Fruit fly (Drosophila melanogaster) Kc167 (cell line): ENCODE measurements around the gene CG14990.
A peak's percentile ranks its signal among the peaks of the same experiment; 100 is the strongest.

ENCODE experiments used
- Myc ChIP-seq: fragments of >200 bp; optimal IDR thresholded peaks from 2 replicates; lab custom pipeline; 2017; ENCODE audit warnings: missing external identifiers
- Sin3A ChIP-seq: fragments of >200 bp; optimal IDR thresholded peaks from 2 replicates; lab custom pipeline; 2018; ENCODE audit warnings: missing external identifiers
- h ChIP-seq: fragments of >200 bp; optimal IDR thresholded peaks from 3 replicates; lab custom pipeline; 2018; ENCODE audit warnings: missing external identifiers
- insv ChIP-seq: fragments of >200 bp; optimal IDR thresholded peaks from 3 replicates; lab custom pipeline; 2018; ENCODE audit warnings: missing external identifiers
- psq ChIP-seq: fragments of >200 bp; optimal IDR thresholded peaks from 2 replicates; lab custom pipeline; 2017; ENCODE audit warnings: missing external identifiers
- ttk ChIP-seq: sonication (Bioruptor generic); optimal IDR thresholded peaks from 2 replicates; lab custom pipeline; 2017; ENCODE audit warnings: missing external identifiers

CG14990 gene

dm6 chr3L:4096546-4096945 lies 3.5 kb downstream of the CG14990 start:
- TF ChIP-seq h (no peak), ttk (no peak), insv (no peak), psq (lab: Kevin White, UChicago) (no peak), Myc (lab: Kevin White, UChicago) (no peak), Sin3A (lab: Kevin White, UChicago) (no peak)

- no peak for TF ChIP-seq Myc (lab: Kevin White, UChicago)
- TF ChIP-seq h: no peak
- TF ChIP-seq ttk: no peak
- TF ChIP-seq insv: no peak
- TF ChIP-seq Sin3A (lab: Kevin White, UChicago): no peak
- no peak for TF ChIP-seq psq (lab: Kevin White, UChicago)
Observed at dm6 chr3L:4099194-4099593, 6.2 kb downstream of the CG14990 start.

dm6 chr3L:4102496-4103257 lies 9.7 kb downstream of the CG14990 start, which contains the start of gene CG14995:
Gene CG14995, minus strand, starts transcription at chr3L:4103256.
- TF ChIP-seq Sin3A (lab: Kevin White, UChicago) (no peak), ttk (no peak), Myc (lab: Kevin White, UChicago) (no peak), h (no peak), insv (no peak), psq (lab: Kevin White, UChicago) (no peak)

DNA sequence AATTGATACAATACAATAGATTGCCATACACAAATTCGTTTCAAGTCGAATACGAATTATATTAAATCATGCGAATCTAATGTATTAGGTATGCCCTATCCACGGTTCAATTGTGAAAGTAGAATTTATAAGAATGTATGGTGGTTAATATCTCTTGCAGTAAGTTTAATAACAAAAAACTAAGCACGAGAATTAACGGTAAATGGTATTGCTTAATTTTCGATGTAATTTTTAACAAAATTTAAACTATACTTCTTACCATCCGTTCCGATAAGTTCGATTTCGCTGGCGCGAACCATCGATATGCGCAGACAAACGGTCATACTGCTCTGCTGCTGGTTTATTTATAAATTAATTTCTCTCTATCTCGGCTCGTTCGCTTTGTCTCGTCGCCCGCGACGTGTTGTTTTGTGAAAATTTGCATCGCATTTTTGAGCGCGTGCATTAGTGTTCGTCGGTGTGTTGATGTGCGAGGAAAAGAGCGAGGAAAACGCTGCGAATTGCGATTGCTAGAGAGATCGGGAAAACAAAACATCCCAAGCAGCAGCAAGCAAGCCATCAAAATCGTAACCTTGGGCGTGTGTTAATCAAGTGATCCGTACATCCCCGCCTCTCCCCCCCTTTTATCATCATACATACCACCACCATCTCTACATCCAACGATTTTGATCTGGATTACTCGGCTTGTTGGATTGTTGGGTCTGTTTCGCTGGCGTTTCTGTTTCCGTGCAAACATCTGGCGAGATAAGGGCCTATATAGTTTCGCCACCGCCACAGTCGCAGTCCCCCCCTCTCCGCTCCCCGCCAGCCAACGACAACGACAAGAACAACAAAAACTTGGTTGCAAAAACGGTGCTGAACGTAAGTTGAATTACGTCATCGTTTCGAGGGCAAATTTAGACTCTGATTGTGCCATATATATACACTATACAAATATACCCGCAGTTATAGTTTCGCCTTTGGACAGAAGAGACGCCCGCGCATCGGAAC lies 10.5 kb downstream of the CG14990 start, which contains the start of gene Fit1:
TSS of gene Fit1 (plus strand) at position 307 of the 990 bp plus-strand sequence.
- TF ChIP-seq insv (no peak), h (no peak), Sin3A (lab: Kevin White, UChicago) (no peak), psq (lab: Kevin White, UChicago) (peak; percentile 94), ttk (no peak), Myc (lab: Kevin White, UChicago) (no peak)

DNA sequence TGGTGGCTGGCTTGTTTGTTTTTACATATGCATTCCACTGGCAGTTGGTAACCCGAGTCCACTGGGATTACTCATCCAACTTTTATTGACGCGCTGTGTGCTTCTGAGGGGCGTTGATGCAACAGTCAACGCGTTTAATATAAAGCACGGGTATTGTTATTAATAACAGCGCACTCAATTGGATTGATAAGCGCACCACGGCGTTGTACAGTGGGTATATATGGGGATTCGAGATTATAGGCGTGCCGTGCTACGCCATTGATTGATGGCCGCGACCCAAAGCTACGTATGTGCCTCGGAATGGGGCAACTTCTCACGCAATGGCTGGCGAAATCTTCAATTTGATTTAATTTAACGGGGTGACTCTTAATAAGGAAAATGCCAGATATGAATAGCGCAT lies 14.1 kb downstream of the CG14990 start:
- TF ChIP-seq psq (lab: Kevin White, UChicago): no peak
- TF ChIP-seq Sin3A (lab: Kevin White, UChicago): no peak
- TF ChIP-seq ttk: no peak
- no peak for TF ChIP-seq h
- TF ChIP-seq Myc (lab: Kevin White, UChicago): no peak
- TF ChIP-seq insv: no peak

dm6 chr3L:4108072-4108843 lies 15.3 kb downstream of the CG14990 start, which contains the start of gene Ack:
Gene Ack, plus strand, starts transcription at chr3L:4108186.
- TF ChIP-seq ttk (no peak), psq (lab: Kevin White, UChicago) (no peak), Sin3A (lab: Kevin White, UChicago) (no peak), Myc (lab: Kevin White, UChicago) (no peak), h (no peak), insv (no peak)

DNA sequence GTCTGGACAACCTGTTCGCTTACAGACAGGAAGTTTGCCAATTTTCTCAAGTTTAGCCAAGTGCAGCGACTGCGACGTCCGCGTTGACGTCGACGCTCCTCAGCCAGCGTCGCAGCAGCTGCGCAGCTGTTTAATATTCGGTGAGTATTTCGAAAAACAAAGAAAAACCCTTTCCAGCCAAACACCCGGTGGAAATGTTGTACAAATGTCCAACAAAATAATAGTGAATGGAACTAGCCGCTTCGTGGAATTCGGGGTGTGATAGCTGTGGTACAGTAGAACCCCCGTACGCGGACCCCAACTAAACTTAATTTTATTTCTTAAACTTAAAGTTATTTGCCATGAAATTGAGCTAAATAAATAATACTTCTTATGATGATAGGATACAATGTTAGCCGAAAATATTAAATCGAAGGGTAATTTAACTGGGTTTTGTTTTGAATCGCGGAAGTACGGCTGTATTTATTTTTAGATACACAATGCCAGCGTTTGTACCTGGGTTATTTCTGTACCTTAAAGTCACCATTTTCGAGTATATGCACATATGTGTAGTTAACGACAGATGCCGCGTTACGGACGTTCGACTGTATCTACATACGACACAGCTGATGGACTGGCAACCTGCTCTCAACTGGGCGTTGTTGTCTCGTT lies 16.0 kb downstream of the CG14990 start:
- TF ChIP-seq insv: no peak
- TF ChIP-seq ttk: no peak
- TF ChIP-seq Myc (lab: Kevin White, UChicago): no peak
- no peak for TF ChIP-seq h
- no peak for TF ChIP-seq psq (lab: Kevin White, UChicago)
- no peak for TF ChIP-seq Sin3A (lab: Kevin White, UChicago)

dm6 chr3L:4110212-4110611 lies 17.2 kb downstream of the CG14990 start:
- TF ChIP-seq insv: no peak
- TF ChIP-seq psq (lab: Kevin White, UChicago): no peak
- TF ChIP-seq Myc (lab: Kevin White, UChicago): no peak
- no peak for TF ChIP-seq Sin3A (lab: Kevin White, UChicago)
- TF ChIP-seq h: no peak
- no peak for TF ChIP-seq ttk

dm6 chr3L:4113998-4114397 lies 21.0 kb downstream of the CG14990 start:
- TF ChIP-seq Myc (lab: Kevin White, UChicago) (no peak), psq (lab: Kevin White, UChicago) (no peak), ttk (no peak), Sin3A (lab: Kevin White, UChicago) (no peak), h (no peak), insv (no peak)

- no peak for TF ChIP-seq insv
- no peak for TF ChIP-seq Sin3A (lab: Kevin White, UChicago)
Observed at dm6 chr3L:4115107-4115506, 22.1 kb downstream of the CG14990 start.

DNA sequence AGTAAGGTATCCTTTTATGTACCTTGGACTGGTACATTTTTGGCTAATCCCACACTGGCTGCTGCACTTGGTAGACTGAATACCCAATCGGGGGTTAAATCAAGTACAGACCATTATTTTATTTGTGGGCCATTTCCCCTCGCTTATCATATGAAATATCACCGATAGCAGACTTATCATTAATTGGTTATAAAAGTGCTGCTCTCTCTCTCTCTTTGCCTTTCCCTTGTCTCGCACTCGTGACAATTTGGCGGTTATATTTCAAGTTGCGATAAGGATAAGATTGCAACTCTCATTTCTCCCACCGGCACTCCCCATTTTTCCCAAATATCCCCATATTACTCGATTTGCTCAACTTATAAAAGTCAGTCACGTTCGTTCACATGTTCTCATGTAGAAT lies 22.7 kb downstream of the CG14990 start:
- TF ChIP-seq ttk (no peak), insv (no peak), Myc (lab: Kevin White, UChicago) (no peak), Sin3A (lab: Kevin White, UChicago) (no peak), h (no peak)
